Fruit fly (Drosophila melanogaster): ENCODE results near the gene KaiR1D.

Gene KaiR1D

DNA sequence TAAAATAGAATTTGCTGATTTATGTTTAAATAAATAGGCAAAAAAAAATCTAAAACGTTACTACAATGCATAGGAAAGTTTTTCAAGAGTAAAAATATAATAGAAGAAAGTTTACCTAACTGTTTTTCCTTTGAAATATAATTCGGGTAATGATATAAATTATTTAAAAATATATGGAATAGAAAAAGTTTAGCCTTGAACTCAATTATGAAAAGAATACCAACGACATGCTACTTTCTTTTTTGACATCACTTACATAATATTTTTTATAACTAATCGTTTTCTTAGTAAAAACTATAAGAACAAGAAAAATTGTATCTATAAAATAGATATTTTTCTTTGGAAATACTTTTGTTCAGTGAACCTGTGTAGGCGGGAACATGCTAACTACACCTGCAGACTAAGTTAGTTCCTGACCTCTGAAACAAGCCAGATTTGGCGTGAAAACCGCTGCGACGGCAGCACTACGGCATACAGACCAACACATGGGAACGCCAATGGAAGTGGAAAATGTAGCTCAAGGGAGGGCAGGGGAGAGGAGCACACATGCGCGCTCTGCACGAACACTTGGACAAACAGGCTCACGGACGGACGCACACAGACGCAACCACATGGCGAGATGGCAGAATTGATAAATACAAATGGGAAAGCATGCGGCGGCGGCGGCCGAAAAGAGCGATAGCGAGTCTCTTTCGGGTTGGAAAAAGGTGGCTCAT, 36.5 kb downstream of the KaiR1D start (continued):
- TF ChIP-seq CG2120 (GFP tag; optimal IDR thresholded peaks at IDR 0.05), result no peak
- TF ChIP-seq nmo (GFP tag; optimal IDR thresholded peaks at IDR 0.05), result peak; percentile 53
- no peak for TF ChIP-seq Usf (GFP tag; optimal IDR thresholded peaks at IDR 0.05)
- TF ChIP-seq CG9727 (GFP tag; optimal IDR thresholded peaks at IDR 0.05), result peak; percentile 63
- TF ChIP-seq Oli (tag; optimal IDR thresholded peaks at IDR 0.05), result peak; percentile 51
- TF ChIP-seq CG2712 (tag; optimal IDR thresholded peaks at IDR 0.05), result peak; percentile 36
- no peak for TF ChIP-seq Mad (GFP tag; optimal IDR thresholded peaks at IDR 0.05)
- peak; percentile 41 for TF ChIP-seq CG16815 (GFP tag; optimal IDR thresholded peaks at IDR 0.05)
- no peak for TF ChIP-seq salm (tag; optimal IDR thresholded peaks at IDR 0.05)
- no peak for TF ChIP-seq CG9797 (GFP tag; optimal IDR thresholded peaks at IDR 0.05)
- TF ChIP-seq CrebB (tag; optimal IDR thresholded peaks at IDR 0.05), result peak; percentile 17
- TF ChIP-seq CG6654 (GFP tag; optimal IDR thresholded peaks at IDR 0.05), result no peak
- TF ChIP-seq otp (GFP tag; IDR thresholded peaks at IDR 0.05), result 0 out of 3 replicates have a peak, but pooled peaks have one; percentile 9
- no peak for TF ChIP-seq Side (GFP tag; optimal IDR thresholded peaks at IDR 0.05)
- no peak for TF ChIP-seq gcm (GFP tag; optimal IDR thresholded peaks at IDR 0.05)
- peak; percentile 65 for TF ChIP-seq sens (GFP tag)
- TF ChIP-seq CG2129 (GFP tag; IDR thresholded peaks at IDR 0.05; ENCODE audit: partially characterized antibody), result no peak
- no peak for TF ChIP-seq usp (GFP tag; optimal IDR thresholded peaks at IDR 0.05)
- no peak for TF ChIP-seq trh (GFP tag; optimal IDR thresholded peaks at IDR 0.05)
- TF ChIP-seq dmrt99B (tag; optimal IDR thresholded peaks at IDR 0.05), result peak; percentile 24
- TF ChIP-seq ewg (GFP tag; optimal IDR thresholded peaks at IDR 0.05), result peak; percentile 54
- no peak for TF ChIP-seq Sin3A (optimal IDR thresholded peaks at IDR 0.05)
- TF ChIP-seq lov (optimal IDR thresholded peaks at IDR 0.05), result no peak
- 0 out of 3 replicates have a peak, but pooled peaks have one; percentile 59 for TF ChIP-seq lov (GFP tag; IDR thresholded peaks at IDR 0.05)
- TF ChIP-seq CG2889 (GFP tag; IDR thresholded peaks at IDR 0.05), result no peak
- TF ChIP-seq CG9437 (GFP tag; optimal IDR thresholded peaks at IDR 0.05), result peak; percentile 62
- TF ChIP-seq esg (GFP tag; conservative IDR thresholded peaks at IDR 0.05), result peak; percentile 27
- no peak for TF ChIP-seq CG17802 (tag; optimal IDR thresholded peaks at IDR 0.05)
- TF ChIP-seq Meics (GFP tag; optimal IDR thresholded peaks at IDR 0.05), result peak; percentile 53
- TF ChIP-seq nerfin-1 (tag; optimal IDR thresholded peaks at IDR 0.05), result no peak
- TF ChIP-seq fd102C (GFP tag; optimal IDR thresholded peaks at IDR 0.05), result no peak
- peak; percentile 53 for TF ChIP-seq CG15269 (tag; optimal IDR thresholded peaks at IDR 0.05)
- no peak for TF ChIP-seq CG13296 (GFP tag; optimal IDR thresholded peaks at IDR 0.05)
- TF ChIP-seq CG30403 (GFP tag; optimal IDR thresholded peaks at IDR 0.05), result peak; percentile 49
- no peak for TF ChIP-seq h (optimal IDR thresholded peaks at IDR 0.05)
- no peak for TF ChIP-seq CG7786 (GFP tag; optimal IDR thresholded peaks at IDR 0.05)
- TF ChIP-seq chm (GFP tag; IDR thresholded peaks at IDR 0.05), result no peak; the same call in 1 of the 2 replicates
- no peak for TF ChIP-seq sc (optimal IDR thresholded peaks at IDR 0.05)
- no peak for TF ChIP-seq sc (GFP tag; optimal IDR thresholded peaks at IDR 0.05)
- TF ChIP-seq CG10654 (GFP tag; optimal IDR thresholded peaks at IDR 0.05), result no peak
- TF ChIP-seq bbx (GFP tag; IDR thresholded peaks at IDR 0.05; ENCODE audit: partially characterized antibody), result peak; percentile 50; the same call in 1 of the 2 replicates
- no peak for TF ChIP-seq unpg (GFP tag; optimal IDR thresholded peaks at IDR 0.05)
- TF ChIP-seq ci (GFP tag; IDR thresholded peaks at IDR 0.05), result peak; percentile 76; the same call in 2 of the 3 replicates
- no peak for TF ChIP-seq oc (tag; optimal IDR thresholded peaks at IDR 0.05)
- no peak for TF ChIP-seq CG30431 (GFP tag; optimal IDR thresholded peaks at IDR 0.05)
- TF ChIP-seq sima (GFP tag; optimal IDR thresholded peaks at IDR 0.05), result no peak
- TF ChIP-seq wor (GFP tag; IDR thresholded peaks at IDR 0.05), result no peak
- no peak for TF ChIP-seq hkb (optimal IDR thresholded peaks at IDR 0.05)
- peak; percentile 25; the same call in 1 of the 2 replicates for TF ChIP-seq hkb (GFP tag; IDR thresholded peaks at IDR 0.05)
- TF ChIP-seq dysf (GFP tag; IDR thresholded peaks at IDR 0.05), result peak; percentile 22; the same call in 2 of the 3 replicates
- TF ChIP-seq chn (GFP tag; optimal IDR thresholded peaks at IDR 0.05), result no peak

Data from whole organism, embryonic.